Fruit fly (Drosophila melanogaster): ENCODE data around the gene Ssu72.
A peak's percentile ranks its signal among the peaks of the same experiment; 100 is the strongest.

Ssu72 gene

DNA sequence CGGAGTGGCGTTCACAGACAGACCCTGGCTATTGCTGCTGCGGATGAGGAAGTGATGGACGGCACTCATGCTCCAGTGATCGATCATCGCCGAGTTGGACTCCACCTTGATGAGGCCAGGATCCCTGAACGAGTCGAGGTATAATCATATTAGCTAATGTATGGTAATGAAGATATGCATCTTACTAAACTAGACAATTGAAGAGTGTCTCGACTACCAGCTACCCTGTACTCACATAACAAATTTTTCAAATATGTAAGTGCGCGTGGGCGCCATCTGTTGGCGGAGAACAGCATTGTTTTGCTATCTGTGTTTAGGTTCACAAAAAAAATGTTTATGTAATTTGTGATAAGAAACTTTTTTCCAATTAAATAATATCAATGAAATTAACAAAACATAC is 14.8 kb downstream of the Ssu72 start:
- TF ChIP-seq EcR (GFP tag; optimal IDR thresholded peaks at IDR 0.05): no peak
- no peak for TF ChIP-seq pan (optimal IDR thresholded peaks at IDR 0.05)
- TF ChIP-seq psq (optimal IDR thresholded peaks at IDR 0.05): no peak
- TF ChIP-seq CG8478 (optimal IDR thresholded peaks at IDR 0.05): no peak
- no peak for TF ChIP-seq Dll (optimal IDR thresholded peaks at IDR 0.05)
- TF ChIP-seq usp (GFP tag; optimal IDR thresholded peaks at IDR 0.05): no peak

DNA sequence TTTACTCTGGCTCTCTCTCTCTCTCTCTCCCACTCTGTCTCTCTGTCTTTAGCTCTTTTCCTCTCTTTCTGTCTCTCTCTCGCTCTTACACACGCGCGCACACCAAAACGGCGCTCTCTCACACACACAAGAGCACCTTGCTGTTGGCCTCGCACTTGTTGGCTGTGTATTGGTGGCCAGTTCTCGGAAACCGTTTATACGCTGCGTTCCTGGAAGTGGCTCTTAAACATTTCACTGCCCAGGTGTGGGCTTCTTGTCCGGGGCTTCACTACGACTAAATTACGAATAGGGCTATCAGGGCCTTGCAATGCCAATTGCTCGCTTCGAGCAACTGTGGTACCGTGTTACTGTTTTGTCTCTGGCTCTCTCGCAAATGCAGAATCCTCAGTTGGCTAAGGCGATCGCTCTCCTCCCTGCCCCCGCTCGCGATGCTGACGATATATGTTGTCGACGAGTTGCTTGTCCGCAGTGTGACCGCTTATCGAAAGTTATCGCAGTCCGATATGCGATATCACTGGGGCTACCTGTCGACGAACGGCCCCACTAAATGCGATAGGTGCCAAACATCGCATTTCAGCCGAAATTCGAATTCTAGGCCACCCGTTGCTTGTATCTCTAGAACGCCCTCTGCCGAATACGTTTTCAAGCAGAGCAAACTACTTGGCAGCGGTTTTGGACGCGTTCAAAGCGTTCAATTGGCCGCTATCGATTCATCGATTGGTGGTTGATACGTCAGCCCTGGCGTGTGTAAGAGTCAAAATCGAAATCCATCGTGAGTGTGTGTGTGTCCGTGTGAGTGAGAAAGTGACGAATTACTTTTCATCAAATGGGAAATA is 18.9 kb downstream of the Ssu72 start, which contains the start of the genes dome and Ubqn:
TSS of gene dome (minus strand) at position 479 of the 836 bp plus-strand sequence.
TSS of gene Ubqn (plus strand) at position 769 of the 836 bp plus-strand sequence.
- TF ChIP-seq Dll (optimal IDR thresholded peaks at IDR 0.05): peak; percentile 97
- no peak for TF ChIP-seq pan (optimal IDR thresholded peaks at IDR 0.05)
- no peak for TF ChIP-seq CG8478 (optimal IDR thresholded peaks at IDR 0.05)

DNA sequence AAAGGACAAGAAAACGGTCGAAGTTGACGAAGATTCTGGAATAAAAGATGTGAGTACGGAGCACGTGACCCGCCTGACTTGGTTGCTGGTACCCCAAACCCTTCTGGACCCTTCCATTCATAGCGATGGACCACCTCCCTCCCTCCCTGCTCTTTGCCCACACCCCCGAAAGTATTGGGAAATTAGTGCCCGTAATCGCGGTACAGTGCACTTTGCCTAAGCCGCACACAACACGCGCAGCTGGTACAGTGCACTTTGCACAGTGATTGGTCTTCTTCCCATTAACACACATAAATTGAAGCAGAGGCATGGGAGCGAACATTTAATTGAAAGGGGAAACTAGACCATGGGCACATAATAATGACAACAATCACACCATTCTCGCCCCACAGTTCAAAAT is 19.7 kb downstream of the Ssu72 start:
- TF ChIP-seq Dll (optimal IDR thresholded peaks at IDR 0.05): no peak
- no peak for TF ChIP-seq CG8478 (optimal IDR thresholded peaks at IDR 0.05)
- no peak for TF ChIP-seq EcR (GFP tag; optimal IDR thresholded peaks at IDR 0.05)
- no peak for TF ChIP-seq psq (optimal IDR thresholded peaks at IDR 0.05)
- no peak for TF ChIP-seq pan (optimal IDR thresholded peaks at IDR 0.05)
- no peak for TF ChIP-seq usp (GFP tag; optimal IDR thresholded peaks at IDR 0.05)

DNA sequence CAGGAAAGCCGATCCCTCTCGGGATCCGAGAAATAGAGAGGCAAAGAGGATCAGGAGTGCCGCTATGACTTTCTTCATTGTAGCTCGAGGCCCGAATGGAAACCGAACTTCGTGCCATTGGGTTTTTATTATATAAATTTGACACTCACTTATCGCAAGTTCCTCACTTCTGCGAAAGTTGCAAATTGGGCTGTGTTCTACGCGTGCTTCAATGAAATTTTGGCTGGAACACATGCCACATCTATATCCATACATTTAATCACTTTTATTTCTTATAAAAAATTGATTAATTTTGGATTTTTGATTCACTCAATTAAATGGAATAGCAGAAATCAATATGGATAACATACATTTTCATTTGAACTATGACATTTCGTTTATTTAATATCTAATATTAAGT is 24.5 kb downstream of the Ssu72 start, which contains the start of gene CG14227:
TSS of gene CG14227 (minus strand) at position 101 of the 400 bp plus-strand sequence.
- TF ChIP-seq CG8478 (optimal IDR thresholded peaks at IDR 0.05): no peak
- no peak for TF ChIP-seq EcR (GFP tag; optimal IDR thresholded peaks at IDR 0.05)
- TF ChIP-seq usp (GFP tag; optimal IDR thresholded peaks at IDR 0.05): no peak
- TF ChIP-seq psq (optimal IDR thresholded peaks at IDR 0.05): no peak
- no peak for TF ChIP-seq pan (optimal IDR thresholded peaks at IDR 0.05)
- no peak for TF ChIP-seq Dll (optimal IDR thresholded peaks at IDR 0.05)

DNA sequence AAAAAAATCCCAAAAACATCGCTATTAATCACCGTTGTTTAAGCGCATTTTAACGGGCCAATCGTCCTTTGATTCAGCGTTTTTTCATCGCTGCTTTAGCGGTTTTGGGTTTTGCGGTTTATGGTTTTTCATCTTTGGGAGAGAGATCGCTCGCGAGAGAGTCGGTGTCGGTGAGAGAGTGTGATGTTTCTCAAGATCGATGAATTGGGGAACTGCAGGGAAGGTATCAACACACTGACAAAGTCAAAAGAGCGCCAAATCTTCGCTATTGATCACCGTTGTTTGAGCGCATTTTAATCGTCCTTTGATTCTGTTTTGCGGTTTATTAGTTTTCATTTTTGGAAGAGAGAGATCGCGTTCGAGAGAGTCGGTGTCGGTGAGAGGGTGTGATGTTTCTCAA is 25.7 kb downstream of the Ssu72 start:
- TF ChIP-seq EcR (GFP tag; optimal IDR thresholded peaks at IDR 0.05) (no peak), usp (GFP tag; optimal IDR thresholded peaks at IDR 0.05) (no peak), CG8478 (optimal IDR thresholded peaks at IDR 0.05) (no peak), pan (optimal IDR thresholded peaks at IDR 0.05) (no peak), psq (optimal IDR thresholded peaks at IDR 0.05) (no peak), Dll (optimal IDR thresholded peaks at IDR 0.05) (no peak)

DNA sequence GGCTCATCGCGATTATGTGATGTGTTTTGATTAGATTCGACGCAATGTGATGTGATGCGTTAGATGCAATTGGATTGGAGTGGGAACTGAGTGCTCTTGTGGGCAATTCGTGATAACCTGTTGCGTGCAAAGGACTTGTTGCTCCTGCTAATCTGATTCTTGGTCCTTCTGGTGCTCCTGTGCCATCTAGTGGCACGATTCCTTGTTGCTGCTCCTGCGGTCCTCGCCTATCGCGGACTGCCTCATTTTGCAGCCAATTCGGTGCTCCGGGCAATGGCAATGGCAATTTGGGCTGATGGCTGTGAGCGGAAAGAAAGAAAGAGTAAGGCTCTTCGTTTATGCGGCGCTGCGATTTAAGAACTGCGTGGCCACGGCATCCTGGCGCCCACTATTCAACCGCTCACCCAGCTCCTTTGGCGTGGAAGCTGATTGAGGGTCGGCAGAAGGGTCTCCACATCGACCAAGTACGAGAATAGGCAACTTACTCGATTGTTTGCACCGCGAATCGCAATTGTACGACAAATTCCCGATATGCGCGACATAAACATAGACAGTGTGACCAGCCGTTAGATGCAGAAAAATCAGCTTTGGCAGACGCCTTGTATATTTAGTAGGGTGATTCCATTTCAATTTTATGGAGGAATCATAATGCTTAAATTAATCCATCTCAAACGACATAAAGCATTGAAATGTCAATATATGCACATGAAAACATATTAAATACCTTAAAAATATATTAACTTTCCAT is 28.8 kb downstream of the Ssu72 start, which contains the start of gene Mer:
TSS of gene Mer (minus strand) at position 550 of the 748 bp plus-strand sequence.
- no peak for TF ChIP-seq EcR (GFP tag; optimal IDR thresholded peaks at IDR 0.05)
- TF ChIP-seq usp (GFP tag; optimal IDR thresholded peaks at IDR 0.05): no peak
- TF ChIP-seq pan (optimal IDR thresholded peaks at IDR 0.05): no peak

DNA sequence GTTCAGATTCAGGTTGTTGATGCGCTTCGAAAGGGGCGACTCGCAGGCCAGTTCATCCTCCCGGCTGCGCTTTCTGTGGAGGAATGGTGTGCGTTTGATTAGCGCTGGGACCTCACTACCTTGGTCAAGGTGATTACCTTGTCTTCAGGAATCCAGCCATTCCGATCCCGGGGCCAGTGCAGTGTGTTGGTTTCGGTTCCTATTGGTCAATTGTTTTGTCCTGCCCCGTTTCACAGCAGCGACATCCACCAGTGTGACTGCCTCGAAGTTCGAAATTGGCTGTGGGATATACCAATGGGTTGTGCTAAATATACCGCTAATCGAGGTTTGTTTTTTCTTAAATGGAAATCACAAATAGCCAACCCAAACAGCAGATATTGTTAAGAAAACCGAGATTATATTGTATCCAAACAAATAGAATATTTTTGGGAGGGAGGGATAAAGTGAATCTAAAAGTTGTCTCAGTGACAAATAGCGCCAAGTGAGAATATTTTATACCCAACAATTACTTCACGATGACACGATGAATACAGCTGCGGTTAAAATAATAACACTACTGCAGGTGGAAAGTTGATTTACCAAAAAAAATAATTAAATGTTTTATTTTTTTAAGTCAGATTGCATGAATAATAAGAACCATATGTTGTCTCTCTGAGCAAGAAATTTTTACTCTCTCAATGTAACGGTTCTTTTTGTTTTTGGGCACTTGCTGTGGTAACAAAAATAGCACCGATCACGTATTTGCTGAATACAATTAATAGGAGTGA is 30.6 kb downstream of the Ssu72 start, which contains the start of gene CG14229:
TSS of gene CG14229 (minus strand) at position 459 of the 767 bp plus-strand sequence.
- TF ChIP-seq psq (optimal IDR thresholded peaks at IDR 0.05) (no peak), CG8478 (optimal IDR thresholded peaks at IDR 0.05) (no peak), EcR (GFP tag; optimal IDR thresholded peaks at IDR 0.05) (no peak), usp (GFP tag; optimal IDR thresholded peaks at IDR 0.05) (no peak), Dll (optimal IDR thresholded peaks at IDR 0.05) (no peak), pan (optimal IDR thresholded peaks at IDR 0.05) (no peak)

DNA sequence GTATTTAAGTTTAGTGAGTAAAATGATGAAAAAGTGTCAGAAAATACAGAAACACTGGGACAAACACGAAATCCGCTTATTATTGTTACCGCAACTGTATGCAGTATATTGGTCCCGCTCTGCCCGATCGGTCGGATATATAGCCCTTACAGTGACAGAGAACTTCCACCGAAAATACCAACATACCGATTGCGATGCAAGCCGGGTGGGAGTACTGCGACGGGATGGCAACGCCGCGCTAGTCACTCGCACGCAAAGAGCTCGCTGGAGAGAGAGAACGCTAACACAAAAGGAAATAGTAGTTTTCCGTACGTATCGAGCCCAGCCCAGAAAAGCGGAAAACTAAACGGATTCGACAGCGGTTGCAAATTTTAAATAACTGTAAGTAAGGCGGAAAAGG is 32.5 kb downstream of the Ssu72 start, which contains the start of gene Cdc42:
TSS of gene Cdc42 (plus strand) at position 247 of the 400 bp plus-strand sequence.
- no peak for TF ChIP-seq pan (optimal IDR thresholded peaks at IDR 0.05)
- TF ChIP-seq EcR (GFP tag; optimal IDR thresholded peaks at IDR 0.05): no peak
- TF ChIP-seq usp (GFP tag; optimal IDR thresholded peaks at IDR 0.05): no peak
- TF ChIP-seq psq (optimal IDR thresholded peaks at IDR 0.05): no peak
- no peak for TF ChIP-seq Dll (optimal IDR thresholded peaks at IDR 0.05)
- TF ChIP-seq CG8478 (optimal IDR thresholded peaks at IDR 0.05): no peak

DNA sequence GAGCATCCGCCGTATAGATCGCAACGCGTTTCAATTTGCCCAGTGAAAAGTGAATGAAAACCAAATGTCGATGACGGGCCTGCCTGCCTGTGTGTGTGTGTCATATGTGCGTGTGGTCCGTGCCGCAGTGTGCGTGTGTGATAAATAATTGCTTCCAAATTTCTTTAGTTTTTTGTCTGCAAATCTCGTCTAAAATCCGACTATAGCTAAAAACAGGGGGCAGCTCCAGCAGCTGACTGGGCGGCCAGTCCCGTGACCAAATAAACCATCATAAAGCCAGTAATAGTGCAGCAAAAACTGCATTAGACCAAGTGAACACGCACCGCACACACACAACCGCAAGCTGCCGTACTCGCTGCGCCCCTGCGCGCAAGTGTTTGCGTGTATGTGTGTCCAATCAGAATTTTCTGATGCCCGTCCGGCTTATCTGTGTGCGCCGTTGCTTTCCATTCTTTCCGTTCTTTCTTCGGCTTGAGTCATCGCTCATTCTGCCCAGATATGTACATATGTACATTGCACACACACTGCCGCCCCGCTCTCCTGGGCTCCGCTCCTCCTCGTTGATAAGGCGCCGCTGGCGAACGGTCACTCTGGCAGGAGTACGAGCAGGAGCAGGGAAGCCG is 33.0 kb downstream of the Ssu72 start:
- no peak for TF ChIP-seq EcR (GFP tag; optimal IDR thresholded peaks at IDR 0.05)
- TF ChIP-seq Dll (optimal IDR thresholded peaks at IDR 0.05): peak; percentile 12
- peak; percentile 6 for TF ChIP-seq CG8478 (optimal IDR thresholded peaks at IDR 0.05)
- TF ChIP-seq usp (GFP tag; optimal IDR thresholded peaks at IDR 0.05): no peak
- no peak for TF ChIP-seq pan (optimal IDR thresholded peaks at IDR 0.05)
- no peak for TF ChIP-seq psq (optimal IDR thresholded peaks at IDR 0.05)

DNA sequence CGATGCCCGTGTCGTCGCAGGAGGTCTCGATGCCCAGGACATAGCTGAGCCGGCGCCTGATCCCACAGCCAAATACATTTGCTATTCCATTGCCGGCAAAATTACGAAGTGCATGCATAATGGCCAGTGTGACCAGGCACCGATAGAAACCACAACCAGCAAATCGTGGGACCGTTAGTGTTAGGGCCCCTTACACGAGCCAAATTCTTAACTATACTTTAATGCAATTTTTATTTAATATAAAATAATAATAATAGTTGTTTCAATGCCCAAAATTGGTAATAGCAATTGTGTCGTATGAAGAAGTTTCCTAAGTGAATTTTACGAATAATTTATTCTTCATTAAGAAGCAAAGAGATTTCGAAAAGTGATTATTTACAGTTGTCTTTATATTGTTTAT is 37.2 kb downstream of the Ssu72 start, which contains the start of gene Tcs4:
TSS of gene Tcs4 (minus strand) at position 145 of the 400 bp plus-strand sequence.
- no peak for TF ChIP-seq pan (optimal IDR thresholded peaks at IDR 0.05)
- TF ChIP-seq EcR (GFP tag; optimal IDR thresholded peaks at IDR 0.05): no peak
- TF ChIP-seq CG8478 (optimal IDR thresholded peaks at IDR 0.05): no peak
- no peak for TF ChIP-seq psq (optimal IDR thresholded peaks at IDR 0.05)
- TF ChIP-seq Dll (optimal IDR thresholded peaks at IDR 0.05): no peak
- no peak for TF ChIP-seq usp (GFP tag; optimal IDR thresholded peaks at IDR 0.05)

DNA sequence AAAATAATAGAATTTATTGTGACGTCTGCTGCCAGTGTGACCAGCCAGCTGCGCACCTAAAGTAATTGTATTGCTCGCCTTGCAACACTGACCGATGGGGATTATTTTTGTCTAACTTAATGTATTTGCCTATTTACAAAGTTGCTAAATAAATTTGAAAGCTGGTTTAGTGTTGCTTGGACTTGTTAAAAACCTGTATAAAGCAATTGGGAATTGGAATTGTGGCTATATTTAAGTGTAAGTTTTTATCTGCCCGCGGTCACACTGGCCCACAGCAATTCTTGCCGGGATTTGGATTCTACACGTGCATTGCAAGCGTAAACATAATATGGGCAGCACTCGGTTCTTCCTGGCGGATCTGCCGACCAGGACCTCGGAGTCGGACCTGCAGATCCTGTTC is 39.7 kb downstream of the Ssu72 start, which contains the start of the genes CG14230 and CG14232:
TSS of gene CG14230 (plus strand) at position 94 of the 400 bp plus-strand sequence.
TSS of gene CG14232 (minus strand) at position 177 of the 400 bp plus-strand sequence.
- no peak for TF ChIP-seq EcR (GFP tag; optimal IDR thresholded peaks at IDR 0.05)
- TF ChIP-seq psq (optimal IDR thresholded peaks at IDR 0.05): no peak
- TF ChIP-seq Dll (optimal IDR thresholded peaks at IDR 0.05): no peak
- no peak for TF ChIP-seq usp (GFP tag; optimal IDR thresholded peaks at IDR 0.05)
- no peak for TF ChIP-seq CG8478 (optimal IDR thresholded peaks at IDR 0.05)
- no peak for TF ChIP-seq pan (optimal IDR thresholded peaks at IDR 0.05)
